Fruit fly (Drosophila melanogaster) whole organism, embryonic: ENCODE measurements around the gene Rpn12.

Experiments
- ATbp ChIP-seq: fragments of 200-800 bp; sonication (Bioruptor generic); optimal IDR thresholded peaks from 2 replicates; lab custom pipeline; 2017; ENCODE audit warnings: missing biosample characterization, mild to moderate bottlenecking, missing genetic modification characterization, missing genetic modification reagents
- Atf-2 ChIP-seq: fragments of 200-800 bp; sonication (Bioruptor generic); optimal IDR thresholded peaks from 2 replicates; lab custom pipeline; 2016; ENCODE audit warnings: missing biosample characterization, missing genetic modification characterization
- Blimp-1 ChIP-seq: fragments of 200-800 bp; sonication (Bioruptor generic); optimal IDR thresholded peaks from 3 replicates; lab custom pipeline; 2018; ENCODE audit warnings: missing biosample characterization, missing genetic modification characterization, mild to moderate bottlenecking, moderate library complexity, missing genetic modification reagents
- CG10209 ChIP-seq: fragments of 200-800 bp; sonication (Bioruptor generic); optimal IDR thresholded peaks from 3 replicates; lab custom pipeline; 2017; ENCODE audit warnings: missing biosample characterization, mild to moderate bottlenecking, missing genetic modification characterization, missing genetic modification reagents
- CG11456 ChIP-seq: fragments of 200-800 bp; sonication (Bioruptor generic); IDR thresholded peaks from 3 replicates; pipeline ENCODE4 v1.3.6; 2022; ENCODE audit warnings: missing biosample characterization, missing genetic modification characterization
- CG11504 ChIP-seq: fragments of 200-800 bp; sonication (Bioruptor generic); optimal IDR thresholded peaks from 3 replicates; lab custom pipeline; 2019; ENCODE audit warnings: missing biosample characterization, mild to moderate bottlenecking, missing genetic modification characterization, moderate library complexity
- CG12236 ChIP-seq: fragments of 200-800 bp; sonication (Bioruptor generic); optimal IDR thresholded peaks from 2 replicates; lab custom pipeline; 2016; ENCODE audit warnings: missing biosample characterization, missing genetic modification characterization
- CG16815 ChIP-seq: fragments of 200-800 bp; sonication (Bioruptor generic); optimal IDR thresholded peaks from 3 replicates; lab custom pipeline; 2017; ENCODE audit warnings: missing biosample characterization, mild to moderate bottlenecking, missing genetic modification characterization
- CG17359 ChIP-seq: fragments of 200-800 bp; sonication (Bioruptor generic); optimal IDR thresholded peaks from 3 replicates; lab custom pipeline; 2018; ENCODE audit warnings: missing biosample characterization, mild to moderate bottlenecking, missing genetic modification characterization, moderate library complexity
- CG17612 ChIP-seq: fragments of 200-800 bp; sonication (Bioruptor generic); IDR thresholded peaks from 2 replicates; pipeline ENCODE4 v1.3.6; 2022; ENCODE audit warnings: missing biosample characterization, missing genetic modification characterization
- CG33213 ChIP-seq: fragments of 200-800 bp; sonication (Bioruptor generic); optimal IDR thresholded peaks from 3 replicates; lab custom pipeline; 2016; ENCODE audit warnings: missing biosample characterization, missing genetic modification characterization
- CG3726 ChIP-seq: fragments of 200-800 bp; sonication (Bioruptor generic); IDR thresholded peaks from 3 replicates; pipeline ENCODE4, ENCODE4 v1.3.6; 2022; ENCODE audit warnings: missing biosample characterization, missing genetic modification characterization
- CG5180 ChIP-seq: fragments of 200-800 bp; sonication (Bioruptor generic); optimal IDR thresholded peaks from 3 replicates; lab custom pipeline; 2017; ENCODE audit warnings: missing biosample characterization, missing genetic modification characterization, mild to moderate bottlenecking, moderate library complexity, missing genetic modification reagents
- CG5245 ChIP-seq: fragments of 200-800 bp; sonication (Bioruptor generic); optimal IDR thresholded peaks from 3 replicates; lab custom pipeline; 2016; ENCODE audit warnings: missing biosample characterization, missing genetic modification characterization
- CG6791 ChIP-seq: fragments of 200-800 bp; sonication (Bioruptor generic); IDR thresholded peaks from 3 replicates; pipeline ENCODE4 v1.3.6; 2022; ENCODE audit warnings: missing biosample characterization, missing genetic modification characterization; ENCODE audit not compliant: partially characterized antibody
- CG9609 ChIP-seq: fragments of 200-800 bp; sonication (Bioruptor generic); optimal IDR thresholded peaks from 3 replicates; lab custom pipeline; 2016; ENCODE audit warnings: missing biosample characterization, missing genetic modification characterization
- Camta ChIP-seq: fragments of 200-800 bp; sonication (Bioruptor generic); optimal IDR thresholded peaks from 2 replicates; lab custom pipeline; 2016; ENCODE audit warnings: missing biosample characterization, missing genetic modification characterization
- Fer2 ChIP-seq: fragments of 200-800 bp; sonication (Bioruptor generic); optimal IDR thresholded peaks from 2 replicates; lab custom pipeline; 2018; ENCODE audit warnings: missing biosample characterization, mild to moderate bottlenecking, missing genetic modification characterization, moderate library complexity
- H15 ChIP-seq: fragments of 200-800 bp; sonication (Bioruptor generic); IDR thresholded peaks from 3 replicates; pipeline ENCODE4 v1.3.6; 2022; ENCODE audit warnings: missing biosample characterization, missing genetic modification characterization
- Hand ChIP-seq: fragments of 200-800 bp; sonication (Bioruptor generic); optimal IDR thresholded peaks from 2 replicates; lab custom pipeline; 2017; ENCODE audit warnings: mild to moderate bottlenecking, missing biosample characterization, missing genetic modification reagents, missing genetic modification characterization
- HmgD ChIP-seq: fragments of 200-800 bp; sonication (Bioruptor generic); optimal IDR thresholded peaks from 3 replicates; lab custom pipeline; 2016; ENCODE audit warnings: missing biosample characterization, missing genetic modification characterization
- Lim3 ChIP-seq: fragments of 200-800 bp; sonication (Bioruptor generic); IDR thresholded peaks from 2 replicates; pipeline ENCODE4 v1.3.6; 2022; ENCODE audit warnings: missing biosample characterization, missing genetic modification characterization
- MTF-1 ChIP-seq: fragments of 200-800 bp; sonication (Bioruptor generic); optimal IDR thresholded peaks from 2 replicates; lab custom pipeline; 2018; ENCODE audit warnings: missing biosample characterization, mild to moderate bottlenecking, missing genetic modification characterization, borderline replicate concordance
- Mad ChIP-seq: fragments of 200-800 bp; sonication (Bioruptor generic); optimal IDR thresholded peaks from 2 replicates; lab custom pipeline; 2016; ENCODE audit warnings: missing biosample characterization, missing genetic modification characterization
- PHDP ChIP-seq: fragments of 200-800 bp; sonication (Bioruptor generic); optimal IDR thresholded peaks from 3 replicates; lab custom pipeline; 2018; ENCODE audit warnings: missing biosample characterization, mild to moderate bottlenecking, missing genetic modification characterization, moderate library complexity
- Taf1 ChIP-seq: fragments of 200-800 bp; sonication (Bioruptor generic); IDR thresholded peaks from 2 replicates; pipeline ENCODE4 v1.3.6; 2022; ENCODE audit warnings: missing biosample characterization, missing genetic modification characterization
- ase ChIP-seq: fragments of 200-800 bp; sonication (Bioruptor generic); IDR thresholded peaks from 3 replicates; pipeline ENCODE4 v1.3.6; 2022; ENCODE audit warnings: missing biosample characterization, missing genetic modification characterization
- ci ChIP-seq: fragments of 200-800 bp; sonication (Bioruptor generic); IDR thresholded peaks from 3 replicates; pipeline ENCODE4 v1.3.6; 2022; ENCODE audit warnings: missing biosample characterization, missing genetic modification characterization
- disco-r ChIP-seq: fragments of 200-800 bp; sonication (Bioruptor generic); optimal IDR thresholded peaks from 2 replicates; lab custom pipeline; 2016; ENCODE audit warnings: missing biosample characterization, missing genetic modification characterization
- ham ChIP-seq: fragments of 200-800 bp; sonication (Bioruptor generic); IDR thresholded peaks from 2 replicates; pipeline ENCODE4 v1.3.6; 2022; ENCODE audit warnings: missing biosample characterization, missing genetic modification characterization
- her ChIP-seq: fragments of 200-800 bp; sonication (Bioruptor generic); optimal IDR thresholded peaks from 2 replicates; lab custom pipeline; 2016; ENCODE audit warnings: missing biosample characterization, missing genetic modification characterization
- ind ChIP-seq: fragments of 200-800 bp; sonication (Bioruptor generic); optimal IDR thresholded peaks from 3 replicates; lab custom pipeline; 2016; ENCODE audit warnings: missing biosample characterization, missing genetic modification characterization
- oc ChIP-seq: fragments of 200-800 bp; sonication (Bioruptor generic); optimal IDR thresholded peaks from 2 replicates; lab custom pipeline; 2018; ENCODE audit warnings: missing biosample characterization, mild to moderate bottlenecking, missing genetic modification characterization, moderate library complexity
- pan ChIP-seq, 4 experiments: fragments of >200 bp in 3 of 4; fragments of 200-800 bp in 1 of 4; sonication (Bioruptor generic) in 1 of 4; optimal IDR thresholded peaks in 3 of 4; IDR thresholded peaks in 1 of 4; 2 replicates each; pipeline versions ENCODE4 v1.3.6 to Lab custom; 2017 to 2022; ENCODE audit warnings: missing biosample characterization in 2 of 4, missing genetic modification characterization in 2 of 4, mixed read lengths in 1 of 4
- prd ChIP-seq, 3 experiments: fragments of >200 bp in 2 of 3; fragments of 200-800 bp in 1 of 3; sonication (Bioruptor generic) in 1 of 3; optimal IDR thresholded peaks in 2 of 3; IDR thresholded peaks in 1 of 3; 2 replicates in 2 of 3; 3 replicates in 1 of 3; pipeline versions ENCODE4 v1.3.6 to Lab custom; 2017 to 2022; ENCODE audit warnings: missing biosample characterization in 1 of 3, missing genetic modification characterization in 1 of 3
- pros ChIP-seq: fragments of 200-800 bp; sonication (Bioruptor generic); optimal IDR thresholded peaks from 3 replicates; lab custom pipeline; 2019; ENCODE audit warnings: missing biosample characterization, mild to moderate bottlenecking, missing genetic modification characterization, moderate library complexity
- sisA ChIP-seq: fragments of 200-800 bp; sonication (Bioruptor generic); IDR thresholded peaks from 2 replicates; pipeline ENCODE4 v1.3.6; 2022; ENCODE audit warnings: missing biosample characterization, missing genetic modification characterization
- tin ChIP-seq: fragments of 200-800 bp; sonication (Bioruptor generic); optimal IDR thresholded peaks from 3 replicates; lab custom pipeline; 2016; ENCODE audit warnings: missing biosample characterization, missing genetic modification characterization

The Rpn12 gene

DNA sequence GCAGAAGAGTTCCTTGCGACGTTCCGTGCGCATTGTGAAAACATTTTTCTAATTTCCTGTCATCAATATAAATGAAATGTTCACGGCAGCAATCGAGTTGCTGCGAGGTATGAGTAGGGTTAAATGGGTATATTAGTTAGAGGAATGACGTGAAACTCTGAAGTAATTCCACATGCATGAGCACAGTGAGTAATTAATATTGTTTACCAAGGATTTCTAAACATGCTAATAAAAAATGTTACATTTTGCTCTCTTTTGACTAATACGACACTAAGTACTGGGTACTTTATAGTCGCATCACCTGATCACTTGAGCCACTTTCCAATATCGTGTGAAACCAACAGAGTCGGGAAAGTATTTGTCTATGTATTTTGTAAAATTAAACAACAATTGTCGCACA, 38.6 kb upstream of the Rpn12 start (continued):
- TF ChIP-seq Lim3 (GFP tag; lab: Robert Waterston, UW): no peak
- TF ChIP-seq ci (GFP tag; lab: Robert Waterston, UW): peak; percentile 71
- TF ChIP-seq ATbp (GFP tag; lab: Kevin White, UChicago): peak; percentile 11
- no peak for TF ChIP-seq her (GFP tag; lab: Kevin White, UChicago)
- peak; percentile 42 for TF ChIP-seq CG9609
- TF ChIP-seq disco-r (GFP tag; lab: Kevin White, UChicago): no peak
- TF ChIP-seq CG12236: no peak
- TF ChIP-seq Camta (GFP tag; lab: Kevin White, UChicago): peak; percentile 11
- no peak for TF ChIP-seq pan (optimal IDR thresholded peaks at IDR 0.05; lab: Kevin White, UChicago)
- TF ChIP-seq pan (GFP tag; optimal IDR thresholded peaks at IDR 0.05 in 1 of 2, IDR thresholded peaks at IDR 0.05 in 1 of 2): peak in 1 of 2 experiments; percentile 44
- peak; percentile 15 for TF ChIP-seq tin (GFP tag; lab: Kevin White, UChicago)
- TF ChIP-seq PHDP (tag; lab: Kevin White, UChicago): peak; percentile 35
- no peak for TF ChIP-seq Hand (GFP tag; lab: Kevin White, UChicago)
- no peak for TF ChIP-seq pros
- TF ChIP-seq MTF-1 (GFP tag; lab: Kevin White, UChicago): no peak
- peak; percentile 30 for TF ChIP-seq CG16815 (GFP tag; lab: Kevin White, UChicago)
- TF ChIP-seq CG11504: peak; percentile 66
- TF ChIP-seq ind (GFP tag; lab: Kevin White, UChicago): peak; percentile 32
- peak; percentile 62 for TF ChIP-seq sisA (GFP tag; lab: Robert Waterston, UW)
- 0 out of 2 replicates have a peak, but pooled peaks have one; percentile 5 for TF ChIP-seq Taf1 (GFP tag; lab: Robert Waterston, UW)
- no peak for TF ChIP-seq CG3726 (GFP tag; lab: Robert Waterston, UW)
- TF ChIP-seq CG6791 (GFP tag; lab: Robert Waterston, UW): no peak
- TF ChIP-seq Mad (GFP tag; lab: Kevin White, UChicago): no peak
- 0 out of 3 replicates have a peak, but pooled peaks have one; percentile 22 for TF ChIP-seq CG11456
- TF ChIP-seq ase (GFP tag; lab: Robert Waterston, UW): no peak; the same call in 2 of the 3 replicates
- TF ChIP-seq ham (GFP tag; lab: Robert Waterston, UW): no peak
- TF ChIP-seq, all 482 proteins: peak for 126

DNA sequence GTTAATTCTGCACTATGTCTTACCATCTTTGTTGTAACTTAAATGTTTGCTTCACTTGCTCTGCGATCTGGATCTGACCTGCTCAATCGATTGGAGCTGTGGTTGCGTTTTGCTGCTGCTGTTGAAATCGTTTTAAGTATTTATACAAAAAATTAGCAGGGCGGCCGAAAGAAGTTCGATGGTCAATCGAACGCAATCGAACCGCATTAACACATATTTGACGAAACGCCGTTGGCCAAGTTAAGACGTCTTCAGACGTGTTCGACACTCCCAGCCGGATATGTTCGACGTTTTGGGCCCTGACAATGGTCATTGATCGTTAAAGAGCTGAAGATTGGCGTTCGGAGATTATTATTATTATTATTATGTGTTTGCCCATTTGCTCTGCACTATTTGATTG, 37.3 kb upstream of the Rpn12 start, which contains the start of gene CG13033:
Gene CG13033, minus strand, starts transcription at position 118 of the 400 bp plus-strand sequence.
- TF ChIP-seq CG5180 (peak; percentile 96), CG5245 (GFP tag; lab: Kevin White, UChicago) (no peak), CG33213 (GFP tag; lab: Kevin White, UChicago) (no peak), CG17612 (GFP tag; lab: Robert Waterston, UW) (no peak), prd (optimal IDR thresholded peaks at IDR 0.05; lab: Kevin White, UChicago) (no peak), prd (GFP tag; IDR thresholded peaks at IDR 0.05; lab: Robert Waterston, UW) (no peak), CG10209 (GFP tag; lab: Kevin White, UChicago) (no peak), HmgD (no peak), H15 (GFP tag; lab: Robert Waterston, UW) (no peak)
- TF ChIP-seq, all 482 proteins: peak for 1

DNA sequence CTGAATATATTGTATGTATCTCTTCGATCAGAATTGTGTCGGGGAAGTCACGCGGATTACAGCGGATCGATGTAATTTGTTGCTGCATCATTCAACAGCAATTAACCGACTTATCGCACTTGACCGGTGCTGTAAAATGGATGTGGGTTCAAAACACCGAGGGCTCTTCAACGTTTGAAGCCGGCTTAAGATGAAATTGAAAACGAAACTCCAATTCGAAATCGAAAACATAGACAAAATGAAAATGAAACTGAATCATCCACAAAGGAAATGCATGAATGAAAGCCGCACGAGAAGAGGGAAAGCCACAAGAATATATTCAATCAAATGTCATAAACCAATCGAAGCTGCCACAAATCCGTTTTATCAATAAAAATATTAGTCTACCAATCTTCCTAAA, 36.7 kb upstream of the Rpn12 start:
- TF ChIP-seq Blimp-1 (GFP tag; lab: Kevin White, UChicago) (peak; percentile 93), CG17359 (no peak), Atf-2 (GFP tag; lab: Kevin White, UChicago) (no peak), oc (peak; percentile 0), Fer2 (no peak)
